Fruit fly (Drosophila melanogaster): ENCODE results near the gene CG42779.

CG42779 gene

DNA sequence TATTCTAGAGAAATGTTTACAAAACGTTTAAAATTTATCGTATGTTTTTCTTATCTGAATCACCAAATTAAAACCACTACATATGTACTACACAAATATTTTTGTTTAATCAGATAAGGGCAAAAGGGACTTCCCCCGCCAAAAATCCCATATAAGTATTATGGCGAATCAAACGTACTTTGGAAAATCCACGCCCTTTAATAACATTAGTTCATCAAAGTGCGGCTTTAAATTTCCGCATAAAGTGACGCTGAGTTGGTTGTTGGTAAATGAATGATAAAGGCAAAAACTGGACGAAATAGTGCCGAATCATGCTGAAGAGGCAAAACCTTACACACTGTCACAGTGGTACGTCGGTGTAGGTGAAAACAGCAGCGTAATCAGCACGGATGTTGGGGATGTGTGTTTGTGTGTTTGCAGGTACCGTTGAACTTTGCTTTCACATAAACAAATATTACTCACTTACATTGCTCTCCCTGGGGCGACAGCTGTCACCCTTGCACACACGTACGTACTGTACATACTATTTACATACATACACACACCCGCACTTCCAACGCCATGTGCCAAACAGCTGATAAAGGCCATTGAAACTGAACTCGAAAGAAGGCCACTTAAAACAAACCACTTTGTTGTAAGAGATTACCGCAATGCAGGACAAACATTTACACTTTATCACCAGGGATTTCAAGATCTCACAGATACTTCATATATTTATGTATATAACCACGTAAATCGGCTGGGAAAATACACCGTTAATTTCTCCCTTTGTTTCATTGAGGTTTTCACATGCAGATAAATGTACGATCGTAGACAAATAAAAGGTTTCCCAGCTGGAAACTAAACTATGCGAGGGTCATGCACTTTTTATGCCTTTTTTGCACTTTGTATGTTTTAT, 42.2 kb upstream of the CG42779 start (continued):
- TF ChIP-seq Lpt (GFP tag; optimal IDR thresholded peaks at IDR 0.05) (no peak), lola (GFP tag; optimal IDR thresholded peaks at IDR 0.05) (peak in 1 of 3 experiments; percentile 18), Sox100B (GFP tag; optimal IDR thresholded peaks at IDR 0.05) (peak; percentile 43), dan (GFP tag; IDR thresholded peaks at IDR 0.05) (no peak), fd102C (GFP tag; optimal IDR thresholded peaks at IDR 0.05) (peak; percentile 62), CG17612 (GFP tag; IDR thresholded peaks at IDR 0.05) (no peak), Abd-B (GFP tag; optimal IDR thresholded peaks at IDR 0.05) (no peak), BEAF-32 (GFP tag; optimal IDR thresholded peaks at IDR 0.05) (no peak), schlank (tag; optimal IDR thresholded peaks at IDR 0.05) (peak; percentile 25), CG1233 (GFP tag; optimal IDR thresholded peaks at IDR 0.05) (peak; percentile 20), CG2202 (tag; optimal IDR thresholded peaks at IDR 0.05) (peak; percentile 39), HmgZ (tag; optimal IDR thresholded peaks at IDR 0.05) (peak; percentile 45), Ravus (GFP tag; IDR thresholded peaks at IDR 0.05) (no peak), CG30431 (GFP tag; optimal IDR thresholded peaks at IDR 0.05) (no peak), Taf1 (GFP tag; IDR thresholded peaks at IDR 0.05) (peak; percentile 21; the same call in 1 of the 2 replicates), Dbx (GFP tag; IDR thresholded peaks at IDR 0.05) (peak; percentile 24; the same call in 1 of the 3 replicates), row (GFP tag; IDR thresholded peaks at IDR 0.05) (peak; percentile 29; the same call in 1 of the 3 replicates), Trl (optimal IDR thresholded peaks at IDR 0.05) (peak in 1 of 2 experiments; percentile 14), Trl (GFP tag; optimal IDR thresholded peaks at IDR 0.05) (no peak), Hr51 (GFP tag; optimal IDR thresholded peaks at IDR 0.05) (no peak), unpg (GFP tag; optimal IDR thresholded peaks at IDR 0.05) (peak; percentile 23), CG34422 (GFP tag; IDR thresholded peaks at IDR 0.05) (peak; percentile 57; the same call in 1 of the 3 replicates), CG4424 (GFP tag; optimal IDR thresholded peaks at IDR 0.05) (no peak), pros (GFP tag; optimal IDR thresholded peaks at IDR 0.05) (peak; percentile 15), kah (GFP tag; optimal IDR thresholded peaks at IDR 0.05) (peak; percentile 65), az2 (GFP tag; optimal IDR thresholded peaks at IDR 0.05) (no peak), CG31365 (tag; optimal IDR thresholded peaks at IDR 0.05) (no peak), Meics (GFP tag; optimal IDR thresholded peaks at IDR 0.05) (peak; percentile 42), jigr1 (GFP tag; IDR thresholded peaks at IDR 0.05) (no peak), Hmr (GFP tag; optimal IDR thresholded peaks at IDR 0.05) (peak; percentile 2), CG13624 (GFP tag; optimal IDR thresholded peaks at IDR 0.05) (no peak), CG1024 (GFP tag; IDR thresholded peaks at IDR 0.05) (no peak; the same call in 1 of the 2 replicates), zen2 (GFP tag; IDR thresholded peaks at IDR 0.05; ENCODE audit: partially characterized antibody) (no peak), YL-1 (GFP tag; optimal IDR thresholded peaks at IDR 0.05) (peak; percentile 13), CG12071 (GFP tag; optimal IDR thresholded peaks at IDR 0.05) (peak; percentile 50), CG6813 (GFP tag; optimal IDR thresholded peaks at IDR 0.05) (peak; percentile 63), ERR (GFP tag; optimal IDR thresholded peaks at IDR 0.05) (no peak), Vsx1 (GFP tag; optimal IDR thresholded peaks at IDR 0.05) (no peak), eve (GFP tag; optimal IDR thresholded peaks at IDR 0.05) (peak in 1 of 2 experiments; percentile 31), exex (tag; optimal IDR thresholded peaks at IDR 0.05) (peak; percentile 5), CG14014 (GFP tag; IDR thresholded peaks at IDR 0.05) (no peak), CG12769 (tag; optimal IDR thresholded peaks at IDR 0.05) (peak; percentile 69), seq (GFP tag; IDR thresholded peaks at IDR 0.05) (peak; percentile 7; the same call in 1 of the 2 replicates), CG7556 (GFP tag; optimal IDR thresholded peaks at IDR 0.05) (peak; percentile 1), CG5953 (GFP tag; IDR thresholded peaks at IDR 0.05) (no peak), CG1529 (GFP tag; optimal IDR thresholded peaks at IDR 0.05) (peak; percentile 11), CG17359 (tag; optimal IDR thresholded peaks at IDR 0.05) (no peak), gce (GFP tag; IDR thresholded peaks at IDR 0.05) (0 out of 3 replicates have a peak, but pooled peaks have one; percentile 47)

All from whole organism, embryonic.